Fruit fly (Drosophila melanogaster): Measurements from ENCODE around the gene CG31643.

CG31643 gene

DNA sequence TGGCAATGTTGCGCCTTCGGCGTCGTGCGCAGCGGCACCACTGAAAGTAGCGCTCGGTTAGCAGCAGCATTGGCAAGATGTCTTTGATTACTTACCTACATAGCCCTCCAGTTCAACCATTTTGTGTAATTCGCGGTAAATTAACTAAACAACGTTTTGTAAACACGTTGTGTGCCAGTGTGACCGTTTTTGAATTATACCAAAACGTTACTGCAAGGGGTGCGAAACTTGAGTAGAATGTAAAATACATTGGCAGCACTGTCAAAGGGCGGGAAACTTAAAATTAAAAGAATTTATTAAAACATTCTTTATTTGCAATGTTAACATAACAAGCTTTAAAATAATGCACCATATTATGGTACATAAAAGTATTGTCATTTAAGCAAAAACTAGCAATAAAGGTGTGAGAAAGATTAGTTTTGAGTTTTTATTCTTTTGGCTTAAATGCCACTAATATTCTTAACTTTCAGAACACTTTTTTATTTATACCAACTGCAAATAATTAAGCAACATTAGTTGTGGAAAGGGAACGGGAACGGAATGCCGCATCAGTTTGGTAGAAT lies 13.5 kb upstream of the CG31643 start, which contains the start of gene CG9107 (continued):
- no peak for TF ChIP-seq CG1024 (GFP tag; IDR thresholded peaks at IDR 0.05)
- TF ChIP-seq Blimp-1 (GFP tag; optimal IDR thresholded peaks at IDR 0.05) = no peak
- peak; percentile 81 for TF ChIP-seq stwl (tag; optimal IDR thresholded peaks at IDR 0.05)
- no peak for TF ChIP-seq CG18011 (GFP tag; optimal IDR thresholded peaks at IDR 0.05)
- TF ChIP-seq CG3065 (GFP tag; optimal IDR thresholded peaks at IDR 0.05) = no peak
- TF ChIP-seq CG4617 (GFP tag; optimal IDR thresholded peaks at IDR 0.05; ENCODE audit: borderline replicate concordance) = peak; percentile 47
- TF ChIP-seq Fer1 (GFP tag; optimal IDR thresholded peaks at IDR 0.05) = no peak
- TF ChIP-seq CG6272 (GFP tag; IDR thresholded peaks at IDR 0.05) = no peak
- no peak for TF ChIP-seq fd64A (GFP tag; optimal IDR thresholded peaks at IDR 0.05)
- TF ChIP-seq ap (GFP tag; IDR thresholded peaks at IDR 0.05) = no peak
- no peak for TF ChIP-seq Mrtf (GFP tag; IDR thresholded peaks at IDR 0.05)
- no peak for TF ChIP-seq Bgb (GFP tag; IDR thresholded peaks at IDR 0.05; ENCODE audit: partially characterized antibody)
- TF ChIP-seq slbo (GFP tag; IDR thresholded peaks at IDR 0.05) = no peak
- TF ChIP-seq gsb-n (tag; optimal IDR thresholded peaks at IDR 0.05) = no peak
- peak; percentile 24; the same call in 1 of the 2 replicates for TF ChIP-seq CG3847 (GFP tag; IDR thresholded peaks at IDR 0.05)
- no peak for TF ChIP-seq Six4 (GFP tag; optimal IDR thresholded peaks at IDR 0.05)
- TF ChIP-seq CG15011 (GFP tag; optimal IDR thresholded peaks at IDR 0.05) = no peak
- TF ChIP-seq row (GFP tag; IDR thresholded peaks at IDR 0.05) = no peak
- TF ChIP-seq CG7786 (GFP tag; optimal IDR thresholded peaks at IDR 0.05) = no peak
- TF ChIP-seq Stat92E (GFP tag; optimal IDR thresholded peaks at IDR 0.05) = no peak
- TF ChIP-seq twi (tag; optimal IDR thresholded peaks at IDR 0.05) = no peak
- peak; percentile 39 for TF ChIP-seq MESR4 (GFP tag; optimal IDR thresholded peaks at IDR 0.05)
- TF ChIP-seq Dref (GFP tag; IDR thresholded peaks at IDR 0.05) = no peak
- TF ChIP-seq Dfd (GFP tag; optimal IDR thresholded peaks at IDR 0.05) = no peak
- TF ChIP-seq Nf-YB (GFP tag; optimal IDR thresholded peaks at IDR 0.05) = no peak
- TF ChIP-seq NC2β (GFP tag; optimal IDR thresholded peaks at IDR 0.05) = no peak
- no peak for TF ChIP-seq CG2199 (GFP tag; IDR thresholded peaks at IDR 0.05)
- TF ChIP-seq Hmr (GFP tag; optimal IDR thresholded peaks at IDR 0.05) = no peak
- peak; percentile 25 for TF ChIP-seq Lhr (GFP tag; optimal IDR thresholded peaks at IDR 0.05)
- no peak for TF ChIP-seq CG7556 (GFP tag; optimal IDR thresholded peaks at IDR 0.05)
- no peak for TF ChIP-seq MTF-1 (GFP tag; optimal IDR thresholded peaks at IDR 0.05; ENCODE audit: borderline replicate concordance)
- no peak for TF ChIP-seq zen2 (GFP tag; IDR thresholded peaks at IDR 0.05; ENCODE audit: partially characterized antibody)
- no peak for TF ChIP-seq en (GFP tag; optimal IDR thresholded peaks at IDR 0.05)
- TF ChIP-seq CG7745 (tag; optimal IDR thresholded peaks at IDR 0.05) = no peak
- 0 out of 3 replicates have a peak, but pooled peaks have one; percentile 16 for TF ChIP-seq CG34224 (GFP tag; IDR thresholded peaks at IDR 0.05; ENCODE audit: partially characterized antibody)
- TF ChIP-seq chm (GFP tag; IDR thresholded peaks at IDR 0.05) = no peak
- TF ChIP-seq Aef1 (GFP tag; IDR thresholded peaks at IDR 0.05) = no peak
- TF ChIP-seq Asciz (GFP tag; optimal IDR thresholded peaks at IDR 0.05) = no peak
- no peak for TF ChIP-seq klu (GFP tag; IDR thresholded peaks at IDR 0.05)
- no peak for TF ChIP-seq CG17385 (GFP tag; optimal IDR thresholded peaks at IDR 0.05)
- no peak for TF ChIP-seq CG4404 (GFP tag; IDR thresholded peaks at IDR 0.05)
- TF ChIP-seq CG15479 (GFP tag; optimal IDR thresholded peaks at IDR 0.05) = no peak
- TF ChIP-seq amos (GFP tag; IDR thresholded peaks at IDR 0.05; ENCODE audit: partially characterized antibody) = peak; percentile 18; the same call in 1 of the 2 replicates
- TF ChIP-seq CG4328 (GFP tag; optimal IDR thresholded peaks at IDR 0.05) = no peak
- TF ChIP-seq tgo (GFP tag; IDR thresholded peaks at IDR 0.05) = no peak
- no peak for TF ChIP-seq kah (GFP tag; optimal IDR thresholded peaks at IDR 0.05)
- peak; percentile 29 for TF ChIP-seq Sin3A (optimal IDR thresholded peaks at IDR 0.05)
- TF ChIP-seq bcd (GFP tag; optimal IDR thresholded peaks at IDR 0.05) = no peak
- no peak for TF ChIP-seq corto (GFP tag; optimal IDR thresholded peaks at IDR 0.05)
- no peak for TF ChIP-seq cato (GFP tag; optimal IDR thresholded peaks at IDR 0.05; ENCODE audit: borderline replicate concordance)

All from whole organism, embryonic.